Fruit fly (Drosophila melanogaster) whole organism, embryonic: ENCODE measurements around the gene CG4133.

Experiments used
- CG12299 ChIP-seq: fragments of 200-800 bp; sonication (Bioruptor generic); optimal IDR thresholded peaks from 2 replicates; lab custom pipeline; 2018; ENCODE audit warnings: missing biosample characterization, mild to moderate bottlenecking, missing genetic modification characterization
- CG12659 ChIP-seq: fragments of 200-800 bp; sonication (Bioruptor generic); optimal IDR thresholded peaks from 3 replicates; lab custom pipeline; 2017; ENCODE audit warnings: mild to moderate bottlenecking, missing biosample characterization, missing genetic modification reagents, missing genetic modification characterization
- CG13287 ChIP-seq: fragments of 200-800 bp; sonication (Bioruptor generic); IDR thresholded peaks from 2 replicates; pipeline ENCODE4 v1.3.6; 2022; ENCODE audit warnings: missing biosample characterization, missing genetic modification characterization; ENCODE audit not compliant: partially characterized antibody
- CG17361 ChIP-seq: fragments of 200-800 bp; sonication (Bioruptor generic); IDR thresholded peaks from 3 replicates; pipeline ENCODE4 v1.3.6; 2022; ENCODE audit warnings: missing biosample characterization, missing genetic modification characterization
- CG17829 ChIP-seq: fragments of 200-800 bp; optimal IDR thresholded peaks from 2 replicates; lab custom pipeline; 2019; ENCODE audit warnings: missing biosample characterization, mild to moderate bottlenecking, missing genetic modification characterization, moderate library complexity
- CG18476 ChIP-seq: fragments of 200-800 bp; sonication (Bioruptor generic); optimal IDR thresholded peaks from 2 replicates; lab custom pipeline; 2016; ENCODE audit warnings: missing biosample characterization, mild to moderate bottlenecking, missing genetic modification characterization
- CG30020 ChIP-seq: fragments of 200-800 bp; optimal IDR thresholded peaks from 2 replicates; lab custom pipeline; 2019; ENCODE audit warnings: missing biosample characterization, mild to moderate bottlenecking, missing genetic modification characterization, moderate library complexity
- CG30431 ChIP-seq: fragments of 200-800 bp; sonication (Bioruptor generic); optimal IDR thresholded peaks from 2 replicates; lab custom pipeline; 2017; ENCODE audit warnings: missing biosample characterization, missing genetic modification characterization
- CG31365 ChIP-seq: fragments of 200-800 bp; sonication (Bioruptor generic); optimal IDR thresholded peaks from 2 replicates; lab custom pipeline; 2018; ENCODE audit warnings: missing biosample characterization, mild to moderate bottlenecking, missing genetic modification characterization
- CG31441 ChIP-seq: fragments of 200-800 bp; sonication (Bioruptor generic); IDR thresholded peaks from 2 replicates; pipeline ENCODE4 v1.3.6; 2022; ENCODE audit warnings: missing biosample characterization, missing genetic modification characterization
- CG6813 ChIP-seq: fragments of 200-800 bp; sonication (Bioruptor generic); optimal IDR thresholded peaks from 2 replicates; lab custom pipeline; 2017; ENCODE audit warnings: missing biosample characterization, missing genetic modification characterization, mild to moderate bottlenecking, moderate library complexity, missing genetic modification reagents
- CG7357 ChIP-seq: fragments of 200-800 bp; sonication (Bioruptor generic); IDR thresholded peaks from 3 replicates; pipeline ENCODE4 v1.3.6; 2022; ENCODE audit warnings: missing biosample characterization, missing genetic modification characterization
- CG7839 ChIP-seq: fragments of 200-800 bp; sonication (Bioruptor generic); optimal IDR thresholded peaks from 3 replicates; lab custom pipeline; 2018; ENCODE audit warnings: missing biosample characterization, mild to moderate bottlenecking, missing genetic modification characterization, moderate library complexity
- CrebB ChIP-seq: fragments of 200-800 bp; sonication (Bioruptor generic); optimal IDR thresholded peaks from 3 replicates; lab custom pipeline; 2018; ENCODE audit warnings: missing biosample characterization, mild to moderate bottlenecking, missing genetic modification characterization
- D ChIP-seq, 2 experiments: fragments of 200-800 bp in 1 of 2; fragments of >200 bp in 1 of 2; sonication (Bioruptor generic) in 1 of 2; optimal IDR thresholded peaks; 2 replicates in 1 of 2; 3 replicates in 1 of 2; lab custom pipeline; 2017; ENCODE audit warnings: mild to moderate bottlenecking in 1 of 2, missing biosample characterization in 1 of 2, missing genetic modification characterization in 1 of 2, missing genetic modification reagents in 1 of 2
- Dad ChIP-seq: fragments of 200-800 bp; sonication (Bioruptor generic); optimal IDR thresholded peaks from 3 replicates; lab custom pipeline; 2016; ENCODE audit warnings: missing biosample characterization, missing genetic modification characterization
- Dek ChIP-seq: fragments of 200-800 bp; sonication (Bioruptor generic); optimal IDR thresholded peaks from 3 replicates; lab custom pipeline; 2019; ENCODE audit warnings: missing biosample characterization, mild to moderate bottlenecking, missing genetic modification characterization, moderate library complexity
- Dip3 ChIP-seq: fragments of 200-800 bp; sonication (Bioruptor generic); optimal IDR thresholded peaks from 3 replicates; lab custom pipeline; 2016; ENCODE audit warnings: missing biosample characterization, missing genetic modification characterization
- Elba2 ChIP-seq: fragments of 200-800 bp; sonication (Bioruptor generic); optimal IDR thresholded peaks from 3 replicates; lab custom pipeline; 2016; ENCODE audit warnings: missing biosample characterization, missing genetic modification characterization
- Fer2 ChIP-seq: fragments of 200-800 bp; sonication (Bioruptor generic); optimal IDR thresholded peaks from 2 replicates; lab custom pipeline; 2018; ENCODE audit warnings: missing biosample characterization, mild to moderate bottlenecking, missing genetic modification characterization, moderate library complexity
- HLHmδ ChIP-seq: fragments of 200-800 bp; sonication (Bioruptor generic); optimal IDR thresholded peaks from 2 replicates; lab custom pipeline; 2018; ENCODE audit warnings: missing biosample characterization, mild to moderate bottlenecking, missing genetic modification characterization, moderate library complexity
- Hmx ChIP-seq: fragments of 200-800 bp; sonication (Bioruptor generic); optimal IDR thresholded peaks from 2 replicates; lab custom pipeline; 2016; ENCODE audit warnings: missing biosample characterization, missing genetic modification characterization
- Hr51 ChIP-seq, 2 experiments: fragments of 200-800 bp; sonication (Bioruptor generic); optimal IDR thresholded peaks; 2 replicates in 1 of 2; 3 replicates in 1 of 2; lab custom pipeline; 2016 to 2018; ENCODE audit warnings: missing biosample characterization in 2 of 2, missing genetic modification characterization in 2 of 2, mild to moderate bottlenecking in 1 of 2, moderate library complexity in 1 of 2
- Jarid2 ChIP-seq: fragments of 200-800 bp; sonication (Bioruptor generic); optimal IDR thresholded peaks from 3 replicates; lab custom pipeline; 2017; ENCODE audit warnings: mild to moderate bottlenecking, missing biosample characterization, missing genetic modification reagents, missing genetic modification characterization
- Lhr ChIP-seq: fragments of 200-800 bp; sonication (Bioruptor generic); optimal IDR thresholded peaks from 3 replicates; lab custom pipeline; 2017; ENCODE audit warnings: mild to moderate bottlenecking, missing biosample characterization, missing genetic modification reagents, missing genetic modification characterization
- Med ChIP-seq: fragments of 200-800 bp; sonication (Bioruptor generic); peaks from one replicate; lab custom pipeline; 2016; ENCODE audit warnings: missing biosample characterization, missing genetic modification characterization, mild to moderate bottlenecking, inconsistent platforms, moderate library complexity
- Myb ChIP-seq: fragments of 200-800 bp; sonication (Bioruptor generic); optimal IDR thresholded peaks from 2 replicates; lab custom pipeline; 2016; ENCODE audit warnings: missing biosample characterization, missing genetic modification characterization
- Optix ChIP-seq: fragments of 200-800 bp; sonication (Bioruptor generic); IDR thresholded peaks from 3 replicates; pipeline ENCODE4 v1.3.6; 2022; ENCODE audit warnings: missing biosample characterization, missing genetic modification characterization
- Rx ChIP-seq: fragments of 200-800 bp; sonication (Bioruptor generic); IDR thresholded peaks from 2 replicates; pipeline ENCODE4 v1.3.6; 2022; ENCODE audit warnings: missing biosample characterization, missing genetic modification characterization
- Taf1 ChIP-seq: fragments of 200-800 bp; sonication (Bioruptor generic); IDR thresholded peaks from 2 replicates; pipeline ENCODE4 v1.3.6; 2022; ENCODE audit warnings: missing biosample characterization, missing genetic modification characterization
- Tbp ChIP-seq: fragments of >200 bp; optimal IDR thresholded peaks from 2 replicates; lab custom pipeline; 2018; ENCODE audit warnings: missing biosample characterization, missing genetic modification characterization
- abd-A ChIP-seq: fragments of 200-800 bp; sonication (Bioruptor generic); optimal IDR thresholded peaks from 3 replicates; lab custom pipeline; 2019; ENCODE audit warnings: missing biosample characterization, mild to moderate bottlenecking, missing genetic modification characterization, moderate library complexity
- cg ChIP-seq: fragments of 200-800 bp; sonication (Bioruptor generic); optimal IDR thresholded peaks from 3 replicates; lab custom pipeline; 2019; ENCODE audit warnings: missing biosample characterization, mild to moderate bottlenecking, missing genetic modification characterization, moderate library complexity
- exex ChIP-seq: fragments of 200-800 bp; sonication (Bioruptor generic); optimal IDR thresholded peaks from 4 replicates; lab custom pipeline; 2018; ENCODE audit warnings: missing biosample characterization, mild to moderate bottlenecking, missing genetic modification characterization, moderate library complexity
- fru ChIP-seq: fragments of >200 bp; optimal IDR thresholded peaks from 2 replicates; lab custom pipeline; 2017
- grau ChIP-seq: fragments of 200-800 bp; optimal IDR thresholded peaks from 3 replicates; lab custom pipeline; 2019; ENCODE audit warnings: missing biosample characterization, mild to moderate bottlenecking, missing genetic modification characterization, moderate library complexity
- gsb ChIP-seq: fragments of 200-800 bp; sonication (Bioruptor generic); IDR thresholded peaks from 2 replicates; pipeline ENCODE4 v1.3.6; 2022; ENCODE audit warnings: missing biosample characterization, missing genetic modification characterization
- h ChIP-seq: fragments of >200 bp; optimal IDR thresholded peaks from 2 replicates; lab custom pipeline; 2017
- hbn ChIP-seq: fragments of 200-800 bp; sonication (Bioruptor generic); IDR thresholded peaks from 2 replicates; pipeline ENCODE4 v1.3.6; 2022; ENCODE audit warnings: missing biosample characterization, missing genetic modification characterization; ENCODE audit not compliant: partially characterized antibody
- hth ChIP-seq: fragments of >200 bp; optimal IDR thresholded peaks from 2 replicates; lab custom pipeline; 2017; ENCODE audit warnings: inconsistent platforms
- mirr ChIP-seq: fragments of 200-800 bp; sonication (Bioruptor generic); optimal IDR thresholded peaks from 3 replicates; lab custom pipeline; 2018; ENCODE audit warnings: missing biosample characterization, mild to moderate bottlenecking, missing genetic modification characterization
- nom ChIP-seq: fragments of 200-800 bp; sonication (Bioruptor generic); optimal IDR thresholded peaks from 2 replicates; lab custom pipeline; 2017; ENCODE audit warnings: missing biosample characterization, missing genetic modification characterization, mild to moderate bottlenecking, moderate library complexity, missing genetic modification reagents
- peb ChIP-seq: fragments of 200-800 bp; sonication (Bioruptor generic); IDR thresholded peaks from 2 replicates; pipeline ENCODE4 v1.3.6; 2022; ENCODE audit warnings: missing biosample characterization, missing genetic modification characterization
- sc ChIP-seq, 3 experiments: fragments of >200 bp in 2 of 3; fragments of 200-800 bp in 1 of 3; sonication (Bioruptor generic) in 1 of 3; optimal IDR thresholded peaks; 2 replicates in 2 of 3; 3 replicates in 1 of 3; lab custom pipeline; 2017; ENCODE audit warnings: mild to moderate bottlenecking in 1 of 3, missing biosample characterization in 1 of 3, missing genetic modification characterization in 1 of 3, missing genetic modification reagents in 1 of 3
- sens ChIP-seq: fragments of 200-800 bp; sonication (Bioruptor generic); peaks from one replicate; lab custom pipeline; 2016; ENCODE audit warnings: missing biosample characterization, missing genetic modification characterization
- sim ChIP-seq: fragments of 200-800 bp; sonication (Bioruptor generic); IDR thresholded peaks from 2 replicates; pipeline ENCODE4 v1.3.6; 2022; ENCODE audit warnings: missing biosample characterization, missing genetic modification characterization
- toy ChIP-seq: fragments of 200-800 bp; sonication (Bioruptor generic); IDR thresholded peaks from 2 replicates; pipeline ENCODE4 v1.3.6; 2022; ENCODE audit warnings: missing biosample characterization, missing genetic modification characterization
- unpg ChIP-seq: fragments of 200-800 bp; sonication (Bioruptor generic); optimal IDR thresholded peaks from 3 replicates; lab custom pipeline; 2018; ENCODE audit warnings: missing biosample characterization, mild to moderate bottlenecking, missing genetic modification characterization, moderate library complexity
- vfl ChIP-seq: fragments of 200-800 bp; sonication (Bioruptor generic); optimal IDR thresholded peaks from 2 replicates; lab custom pipeline; 2016; ENCODE audit warnings: missing biosample characterization, missing genetic modification characterization

CG4133 gene

DNA sequence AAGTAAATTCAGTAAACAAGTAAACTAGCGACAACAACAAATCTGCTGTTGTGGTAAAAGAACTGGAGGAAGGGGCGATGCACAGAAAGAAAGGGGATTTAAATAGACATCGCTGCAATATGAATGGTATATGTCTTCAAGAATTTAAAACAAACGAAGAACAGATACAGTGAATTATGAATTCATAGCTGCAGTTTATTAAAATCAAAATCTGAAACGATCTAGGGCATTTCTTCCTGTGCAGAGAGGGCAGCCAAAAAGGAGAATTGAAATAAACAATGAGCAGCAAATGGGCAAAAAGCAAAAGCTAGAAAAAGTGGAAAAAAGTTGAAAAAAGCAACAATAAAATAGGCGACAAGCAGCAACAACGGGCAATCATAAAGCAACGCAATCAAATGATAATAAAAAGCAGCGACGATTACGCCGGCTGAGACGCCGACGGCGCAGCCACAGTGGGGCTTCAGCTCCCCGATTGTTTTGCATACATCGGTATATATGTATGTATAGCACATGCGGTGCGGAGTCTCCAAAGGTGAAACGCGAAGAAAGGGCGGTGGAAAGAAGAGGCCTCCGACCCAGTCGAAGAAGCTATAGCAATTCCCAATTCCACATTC, 13.5 kb downstream of the CG4133 start (continued):
- peak; percentile 11 for TF ChIP-seq cg (GFP tag; lab: Kevin White, UChicago)
- peak; percentile 52; the same call in 2 of the 3 replicates for TF ChIP-seq CG7357 (GFP tag; lab: Robert Waterston, UW)
- peak; percentile 94 for TF ChIP-seq Med
- TF ChIP-seq gsb: peak; percentile 31; the same call in 1 of the 2 replicates
- peak; percentile 65 for TF ChIP-seq grau (tag; lab: Kevin White, UChicago)
- TF ChIP-seq Rx (GFP tag; lab: Robert Waterston, UW): peak; percentile 73
- peak; percentile 33 for TF ChIP-seq CG18476 (GFP tag; lab: Kevin White, UChicago)
- TF ChIP-seq sim (GFP tag; lab: Robert Waterston, UW): peak; percentile 49; the same call in 1 of the 2 replicates
- TF ChIP-seq peb (GFP tag; lab: Robert Waterston, UW): 0 out of 2 replicates have a peak, but pooled peaks have one; percentile 28
- no peak for TF ChIP-seq Taf1 (GFP tag; lab: Robert Waterston, UW)
- TF ChIP-seq CG30431 (GFP tag; lab: Kevin White, UChicago): peak; percentile 49
- peak; percentile 19 for TF ChIP-seq CG12299 (tag; lab: Kevin White, UChicago)
- no peak for TF ChIP-seq Fer2
- peak; percentile 54 for TF ChIP-seq Lhr (GFP tag; lab: Kevin White, UChicago)
- no peak for TF ChIP-seq fru (lab: Kevin White, UChicago)
- TF ChIP-seq Dek (tag; lab: Kevin White, UChicago): peak; percentile 65
- TF ChIP-seq Myb (GFP tag; lab: Kevin White, UChicago): peak; percentile 66
- 0 out of 2 replicates have a peak, but pooled peaks have one; percentile 25 for TF ChIP-seq toy (GFP tag; lab: Robert Waterston, UW)
- no peak for TF ChIP-seq Elba2
- TF ChIP-seq sens (GFP tag; lab: Kevin White, UChicago): peak; percentile 97
- TF ChIP-seq CG13287 (GFP tag; lab: Robert Waterston, UW): no peak; the same call in 1 of the 2 replicates
- no peak for TF ChIP-seq sc (optimal IDR thresholded peaks at IDR 0.05; lab: Kevin White, UChicago)
- TF ChIP-seq sc (GFP tag; optimal IDR thresholded peaks at IDR 0.05; lab: Kevin White, UChicago): peak; percentile 61
- no peak for TF ChIP-seq HLHmδ
- peak; percentile 72 for TF ChIP-seq Optix (GFP tag; lab: Robert Waterston, UW)
- no peak for TF ChIP-seq hbn
- peak; percentile 39 to 82 for TF ChIP-seq Hr51 (GFP tag; optimal IDR thresholded peaks at IDR 0.05; lab: Kevin White, UChicago)
- TF ChIP-seq D (optimal IDR thresholded peaks at IDR 0.05; lab: Kevin White, UChicago): no peak
- TF ChIP-seq D (GFP tag; optimal IDR thresholded peaks at IDR 0.05; lab: Kevin White, UChicago): peak; percentile 73
- TF ChIP-seq CG12659 (GFP tag; lab: Kevin White, UChicago): peak; percentile 75
- TF ChIP-seq abd-A (tag; lab: Kevin White, UChicago): peak; percentile 76
- peak; percentile 41 for TF ChIP-seq mirr
- no peak for TF ChIP-seq CG30020
- TF ChIP-seq unpg (GFP tag; lab: Kevin White, UChicago): peak; percentile 83
- peak; percentile 82 for TF ChIP-seq CG7839 (tag; lab: Kevin White, UChicago)
- peak; percentile 79 for TF ChIP-seq CG31441 (GFP tag; lab: Robert Waterston, UW)
- TF ChIP-seq Hmx (GFP tag; lab: Kevin White, UChicago): no peak
- TF ChIP-seq CG17829 (tag; lab: Kevin White, UChicago): peak; percentile 79
- TF ChIP-seq exex (tag; lab: Kevin White, UChicago): peak; percentile 74
- TF ChIP-seq nom (GFP tag; lab: Kevin White, UChicago): peak; percentile 33
- TF ChIP-seq Tbp: no peak
- TF ChIP-seq CG6813 (GFP tag; lab: Kevin White, UChicago): peak; percentile 75
- peak; percentile 57 for TF ChIP-seq Dad (GFP tag; lab: Kevin White, UChicago)
- no peak for TF ChIP-seq h
- peak; percentile 37 for TF ChIP-seq Jarid2
- peak; percentile 74 for TF ChIP-seq Dip3
- peak; percentile 47 for TF ChIP-seq vfl
- TF ChIP-seq hth: no peak
- TF ChIP-seq CrebB (tag; lab: Kevin White, UChicago): peak; percentile 72
- peak; percentile 73 for TF ChIP-seq CG17361 (GFP tag; lab: Robert Waterston, UW)
- TF ChIP-seq CG31365: peak; percentile 25
